Fruit fly (Drosophila melanogaster): Measurements from ENCODE around the gene Ubr3.

The Ubr3 gene

DNA sequence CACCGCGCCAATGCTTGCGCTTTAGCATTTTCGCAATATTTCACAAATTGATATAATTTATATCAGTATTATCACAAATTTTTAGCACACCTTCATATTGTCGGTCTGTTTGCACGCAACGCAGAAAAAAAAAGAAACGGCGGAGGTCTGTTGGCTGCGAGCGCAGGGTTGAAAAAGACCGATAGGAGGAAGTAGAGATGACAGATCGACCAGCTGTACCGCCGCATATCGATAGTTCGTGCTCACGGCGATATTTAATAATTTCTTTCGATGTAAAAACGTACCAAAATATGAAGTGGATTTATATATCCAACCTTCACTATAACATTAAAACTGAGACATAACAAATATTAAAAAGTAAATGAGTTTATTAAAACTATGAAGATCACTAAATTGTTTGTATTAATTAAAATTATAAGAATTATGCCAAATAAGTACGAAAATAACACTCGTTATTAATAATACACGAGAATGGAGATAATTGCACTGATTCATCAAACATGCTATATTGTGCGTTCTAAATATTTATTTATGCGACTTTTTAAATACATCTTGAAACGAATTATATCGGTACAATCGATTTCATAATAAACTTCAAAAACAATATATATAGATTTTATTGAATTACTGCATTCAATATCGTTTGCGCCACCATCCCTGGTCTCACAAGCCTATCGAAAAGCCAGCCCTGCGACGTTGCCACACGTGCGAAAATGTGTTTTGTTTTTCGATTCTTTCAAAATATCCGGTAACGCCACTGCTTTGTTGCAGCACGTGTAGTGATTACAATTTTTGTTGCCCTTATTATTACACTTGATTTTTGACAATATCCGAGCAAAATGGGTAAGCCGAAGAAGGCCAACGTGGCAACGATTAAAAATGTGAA, 34.3 kb upstream of the Ubr3 start, which contains the start of the genes RpS6 and bys (continued):
- peak; percentile 57 for TF ChIP-seq Fer3 (tag; optimal IDR thresholded peaks at IDR 0.05)
- peak; percentile 87 for TF ChIP-seq BEAF-32 (GFP tag; optimal IDR thresholded peaks at IDR 0.05)
- peak; percentile 8 for TF ChIP-seq CG4820 (GFP tag; optimal IDR thresholded peaks at IDR 0.05)
- TF ChIP-seq cas (GFP tag; IDR thresholded peaks at IDR 0.05) = no peak
- no peak for TF ChIP-seq Dek (tag; optimal IDR thresholded peaks at IDR 0.05)
- TF ChIP-seq CG10654 (GFP tag; optimal IDR thresholded peaks at IDR 0.05) = peak; percentile 10
- TF ChIP-seq CG6689 (GFP tag; IDR thresholded peaks at IDR 0.05) = peak; percentile 5; the same call in 1 of the 2 replicates
- peak; percentile 31; the same call in 1 of the 2 replicates for TF ChIP-seq vvl (GFP tag; IDR thresholded peaks at IDR 0.05)
- TF ChIP-seq CG18599 (GFP tag; optimal IDR thresholded peaks at IDR 0.05) = peak; percentile 46
- peak; percentile 65 for TF ChIP-seq chm (GFP tag; IDR thresholded peaks at IDR 0.05)
- peak; percentile 5 for TF ChIP-seq CHES-1-like (GFP tag; optimal IDR thresholded peaks at IDR 0.05)
- peak; percentile 2 for TF ChIP-seq CG7745 (tag; optimal IDR thresholded peaks at IDR 0.05)
- no peak for TF ChIP-seq CG4282 (GFP tag; optimal IDR thresholded peaks at IDR 0.05)
- TF ChIP-seq dpn (GFP tag; optimal IDR thresholded peaks at IDR 0.05) = peak; percentile 30 to 31
- peak in 1 of 3 experiments; percentile 61 for TF ChIP-seq lola (GFP tag; optimal IDR thresholded peaks at IDR 0.05)
- peak; percentile 49 for TF ChIP-seq Drgx (GFP tag; IDR thresholded peaks at IDR 0.05)
- no peak for TF ChIP-seq Nf-YA (GFP tag; IDR thresholded peaks at IDR 0.05)
- TF ChIP-seq CG3281 (GFP tag; optimal IDR thresholded peaks at IDR 0.05) = peak; percentile 67
- peak; percentile 27 for TF ChIP-seq tup (GFP tag; optimal IDR thresholded peaks at IDR 0.05)
- TF ChIP-seq crol (GFP tag; IDR thresholded peaks at IDR 0.05) = no peak
- TF ChIP-seq vnd (GFP tag; IDR thresholded peaks at IDR 0.05; ENCODE audit: partially characterized antibody) = peak; percentile 78
- TF ChIP-seq NfI (GFP tag; optimal IDR thresholded peaks at IDR 0.05) = peak; percentile 72
- peak; percentile 31 for TF ChIP-seq Nf-YC (tag; optimal IDR thresholded peaks at IDR 0.05)
- no peak for TF ChIP-seq insv (GFP tag; optimal IDR thresholded peaks at IDR 0.05)
- TF ChIP-seq Myb (GFP tag; optimal IDR thresholded peaks at IDR 0.05) = no peak
- TF ChIP-seq CG17568 (GFP tag; optimal IDR thresholded peaks at IDR 0.05) = no peak
- peak; percentile 66 for TF ChIP-seq CG13775 (GFP tag; optimal IDR thresholded peaks at IDR 0.05)
- peak; percentile 31 for TF ChIP-seq mam (GFP tag; optimal IDR thresholded peaks at IDR 0.05)
- peak; percentile 59 for TF ChIP-seq CG12391 (tag; optimal IDR thresholded peaks at IDR 0.05)
- peak; percentile 7 for TF ChIP-seq bigmax (GFP tag; optimal IDR thresholded peaks at IDR 0.05)
- no peak for TF ChIP-seq br (optimal IDR thresholded peaks at IDR 0.05)
- peak; percentile 40 for TF ChIP-seq B-H2 (GFP tag; optimal IDR thresholded peaks at IDR 0.05)
- no peak for TF ChIP-seq oc (tag; optimal IDR thresholded peaks at IDR 0.05)
- peak; percentile 61; the same call in 1 of the 3 replicates for TF ChIP-seq ase (GFP tag; IDR thresholded peaks at IDR 0.05)
- TF ChIP-seq Oli (tag; optimal IDR thresholded peaks at IDR 0.05) = peak; percentile 33
- no peak for TF ChIP-seq fd96Cb (tag; optimal IDR thresholded peaks at IDR 0.05)
- peak; percentile 58 for TF ChIP-seq hbn (GFP tag; IDR thresholded peaks at IDR 0.05; ENCODE audit: partially characterized antibody)
- TF ChIP-seq pros (GFP tag; optimal IDR thresholded peaks at IDR 0.05) = no peak
- TF ChIP-seq Lim3 (GFP tag; IDR thresholded peaks at IDR 0.05) = no peak
- peak; percentile 50 for TF ChIP-seq gem (tag; optimal IDR thresholded peaks at IDR 0.05)
- TF ChIP-seq jing (GFP tag; optimal IDR thresholded peaks at IDR 0.05) = no peak
- no peak for TF ChIP-seq ab (GFP tag; optimal IDR thresholded peaks at IDR 0.05)
- peak; percentile 21 for TF ChIP-seq CG18476 (GFP tag; optimal IDR thresholded peaks at IDR 0.05)
- peak; percentile 14; the same call in 1 of the 3 replicates for TF ChIP-seq B-H1 (GFP tag; IDR thresholded peaks at IDR 0.05)
- TF ChIP-seq CG11723 (GFP tag; optimal IDR thresholded peaks at IDR 0.05) = peak; percentile 13
- TF ChIP-seq Blimp-1 (GFP tag; optimal IDR thresholded peaks at IDR 0.05) = no peak
- no peak for TF ChIP-seq CG31388 (GFP tag; optimal IDR thresholded peaks at IDR 0.05)
- peak; percentile 9; the same call in 1 of the 2 replicates for TF ChIP-seq E2f2 (GFP tag; IDR thresholded peaks at IDR 0.05)

Data from whole organism, embryonic.